Fruit fly (Drosophila melanogaster) ovary, adult (tissue): ENCODE data around the gene CG9101.

ENCODE experiments used
- CG17801 ChIP-seq: fragments of 200-800 bp; optimal IDR thresholded peaks from 2 replicates; lab custom pipeline; 2019; ENCODE audit warnings: missing biosample characterization, mild to moderate bottlenecking, missing genetic modification characterization, moderate library complexity; ENCODE audit not compliant: partially characterized antibody

Gene CG9101

DNA sequence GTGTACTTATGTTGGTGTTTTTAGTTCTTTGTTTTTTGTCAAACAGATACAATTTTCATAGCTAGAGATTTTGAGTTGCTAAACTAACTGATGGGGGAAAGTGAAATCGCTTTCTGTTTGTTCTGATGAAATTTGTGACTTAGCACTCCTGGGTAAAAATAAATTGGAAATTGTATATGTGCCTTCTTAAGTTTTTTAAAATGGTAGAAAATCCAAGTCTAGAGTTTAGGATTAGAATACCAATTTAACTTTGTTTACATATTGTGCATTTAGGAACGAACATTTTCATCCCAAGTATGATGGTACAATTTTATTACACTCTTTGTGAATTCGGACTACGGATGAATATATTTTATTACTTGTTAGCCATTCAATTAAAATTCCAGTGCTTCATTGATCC is at the start of gene CG9101:
Gene CG9101 (minus strand): TSS at position 101 of the 400 bp plus-strand sequence.
- no peak for TF ChIP-seq CG17801

DNA sequence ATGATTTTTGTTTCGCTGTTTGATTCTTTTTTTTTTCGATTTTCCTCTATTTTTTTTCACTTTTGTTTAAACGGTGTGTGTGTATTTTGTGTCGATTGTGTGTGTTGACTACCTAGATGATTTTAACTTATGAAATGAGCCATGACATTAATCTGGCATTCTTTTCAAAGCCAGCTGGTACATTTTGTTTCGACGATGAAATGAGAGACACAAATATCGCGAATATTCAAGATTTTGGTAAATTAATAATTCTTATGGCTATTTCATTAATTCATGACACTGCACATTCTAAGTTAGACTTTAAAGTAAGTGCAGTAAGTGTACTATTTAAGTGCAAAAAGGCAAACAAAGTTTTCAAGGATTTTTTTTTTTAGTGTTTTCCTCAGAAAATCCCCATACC is 42.6 kb upstream of the CG9101 start, which contains the start of gene CG9106:
Gene CG9106 (minus strand): TSS at position 101 of the 400 bp plus-strand sequence.
- no peak for TF ChIP-seq CG17801

DNA sequence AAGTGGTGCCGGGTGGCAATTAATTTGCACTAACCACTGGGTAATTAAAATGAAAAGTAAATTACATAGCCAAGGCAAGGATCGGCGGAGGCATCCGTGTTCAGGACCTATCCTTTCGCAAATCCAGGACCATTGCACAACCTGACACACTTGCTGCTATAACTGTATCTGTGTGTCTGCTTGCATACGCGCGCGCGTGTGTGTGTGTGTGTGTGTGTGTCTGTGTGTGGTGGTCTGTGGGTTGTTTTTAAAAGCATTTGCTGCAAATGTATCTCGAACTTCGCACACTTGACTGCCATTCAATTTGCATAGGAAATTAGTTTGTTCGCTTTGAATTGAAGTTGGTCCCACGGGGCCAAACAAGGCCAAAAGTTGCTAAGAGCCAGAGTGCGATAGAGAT is 29.6 kb upstream of the CG9101 start:
- TF ChIP-seq CG17801, result no peak

DNA sequence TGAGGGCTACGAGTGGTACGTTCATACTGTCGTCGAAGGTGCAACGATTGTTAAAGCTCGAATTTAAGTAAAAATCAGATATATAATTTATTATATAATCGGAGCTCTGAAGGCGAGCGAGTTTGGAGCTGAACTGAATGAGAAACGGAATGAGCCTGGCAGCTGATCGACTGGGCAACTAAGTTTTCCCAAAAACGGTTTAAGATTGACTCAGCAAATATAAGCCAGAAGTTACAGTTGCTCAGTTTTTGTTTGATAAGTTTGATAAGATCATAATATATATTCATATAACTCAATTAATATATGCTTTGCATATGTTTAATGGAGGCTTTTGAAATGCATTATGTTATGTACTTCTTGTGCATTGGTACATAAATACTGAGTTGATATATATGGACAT is 15.1 kb upstream of the CG9101 start, which contains the start of gene PPYR1:
Gene PPYR1 (minus strand): TSS at position 101 of the 400 bp plus-strand sequence.
- no peak for TF ChIP-seq CG17801

DNA sequence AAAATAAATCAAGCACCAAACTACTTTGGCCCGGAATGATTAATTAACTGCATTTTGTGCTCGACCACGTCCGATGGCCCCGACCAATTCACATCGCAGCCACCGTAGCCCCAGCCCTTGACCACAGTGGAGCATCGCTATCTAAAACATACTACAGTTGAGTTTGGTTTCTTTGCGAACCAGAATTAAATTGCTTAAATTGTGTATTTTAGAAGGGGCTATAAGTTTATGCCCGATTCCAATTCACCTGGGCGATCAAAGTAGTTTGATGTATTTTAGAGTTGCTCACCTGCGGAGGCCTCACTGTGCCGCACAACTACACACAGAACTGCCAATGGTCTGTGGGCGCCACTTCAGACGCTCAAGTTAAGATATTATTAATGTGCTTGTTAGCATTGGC is 5.6 kb upstream of the CG9101 start:
- TF ChIP-seq CG17801, result no peak

DNA sequence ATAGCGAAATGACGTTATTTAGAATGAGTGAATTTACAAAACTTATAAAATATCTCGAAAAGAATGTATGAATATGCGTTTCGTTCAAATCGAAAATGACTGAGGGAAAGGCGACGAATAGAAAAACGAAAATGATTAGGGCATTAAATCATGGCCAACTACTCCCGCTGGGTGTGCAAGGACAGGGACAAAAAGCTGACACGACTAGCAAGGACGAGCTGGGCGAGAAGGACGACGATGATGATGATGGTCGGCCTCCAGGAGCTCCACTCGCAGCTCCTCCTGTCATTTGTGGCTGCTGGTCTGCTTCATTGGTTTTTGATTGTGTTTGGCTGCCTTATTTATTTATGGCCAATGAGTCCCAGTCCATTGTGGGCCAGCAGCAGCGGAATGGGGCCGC is 6.2 kb downstream of the CG9101 start, which contains the start of gene CG43076:
Gene CG43076 (minus strand): TSS at position 101 of the 400 bp plus-strand sequence.
- no peak for TF ChIP-seq CG17801

DNA sequence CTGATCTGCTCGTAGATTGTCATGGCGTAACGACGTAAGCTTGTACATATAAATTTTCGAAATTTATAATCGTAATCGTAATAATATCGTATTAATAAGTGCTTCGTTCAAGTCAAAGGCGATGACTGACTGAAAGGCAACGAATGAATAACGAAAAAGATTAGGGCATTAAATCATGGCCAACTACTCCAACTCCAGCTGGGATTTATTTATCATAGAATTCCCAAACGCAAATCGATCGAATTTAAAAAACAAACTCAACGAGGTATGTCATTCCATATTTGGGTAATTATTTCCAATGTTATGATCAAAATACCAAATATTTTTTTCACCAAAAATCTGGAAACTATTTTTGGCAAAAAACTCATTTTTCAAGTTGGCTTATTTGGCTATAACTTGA is 8.6 kb downstream of the CG9101 start, which contains the start of gene CG43075:
Gene CG43075 (minus strand): TSS at position 101 of the 400 bp plus-strand sequence.
- no peak for TF ChIP-seq CG17801

DNA sequence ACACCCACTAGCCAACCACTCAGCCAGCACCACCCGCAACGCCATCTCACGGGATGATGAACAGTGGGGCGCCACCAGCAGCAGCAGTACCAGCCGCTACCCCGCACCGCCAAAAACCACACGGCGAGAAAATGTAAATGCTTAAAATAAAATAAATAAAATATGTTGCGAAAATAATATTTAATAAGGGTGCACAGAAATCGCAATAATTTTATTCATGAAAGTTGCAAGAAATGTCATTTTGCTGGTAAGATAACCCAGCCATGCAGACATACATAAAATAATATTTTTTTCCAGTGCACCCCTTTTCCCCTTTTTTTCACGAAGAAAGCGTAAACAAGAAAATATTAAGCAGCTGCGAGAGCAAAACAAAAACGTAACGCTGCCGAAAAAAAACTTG is 13.6 kb downstream of the CG9101 start:
- no peak for TF ChIP-seq CG17801

DNA sequence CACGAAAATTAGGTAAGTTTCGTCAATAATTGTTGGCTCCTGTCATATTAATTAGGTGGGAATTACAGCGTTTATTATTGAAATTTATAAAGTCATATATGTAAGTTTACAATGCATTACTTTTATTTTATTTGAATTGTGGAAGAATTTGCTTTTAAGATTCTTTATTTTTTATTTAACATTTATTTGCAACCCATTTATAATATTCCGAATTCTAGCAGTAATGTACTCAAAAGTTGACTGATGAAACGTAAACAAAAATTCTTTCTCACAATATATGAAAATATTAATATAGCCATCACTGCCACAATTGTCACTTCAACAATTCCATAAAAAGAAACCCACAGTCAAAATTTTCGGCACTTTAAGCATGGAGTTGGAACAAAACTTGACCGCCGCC is 19.6 kb downstream of the CG9101 start, which contains the start of gene CG5662:
Gene CG5662 (plus strand): TSS at position 301 of the 400 bp plus-strand sequence.
- TF ChIP-seq CG17801, result no peak

DNA sequence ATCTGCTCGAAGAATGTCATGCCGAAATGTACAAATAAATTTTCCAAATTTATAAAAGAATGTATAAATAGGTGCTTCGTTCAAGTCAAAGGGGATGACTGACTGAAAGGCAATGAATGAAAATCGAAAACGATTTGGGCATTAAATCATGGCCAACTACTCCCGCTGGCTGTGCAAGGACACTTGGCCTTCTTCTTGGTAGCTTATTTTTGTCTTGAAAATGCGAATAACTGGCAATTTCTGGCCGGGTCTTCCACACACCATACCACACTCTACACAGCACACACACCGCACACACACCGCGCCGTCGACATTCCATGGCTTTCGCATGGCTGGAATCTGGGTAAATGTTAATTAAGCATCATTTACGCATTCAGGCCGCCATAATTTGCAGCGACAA is 23.1 kb downstream of the CG9101 start, which contains the start of gene CG32588:
Gene CG32588 (minus strand): TSS at position 101 of the 400 bp plus-strand sequence.
- no peak for TF ChIP-seq CG17801

DNA sequence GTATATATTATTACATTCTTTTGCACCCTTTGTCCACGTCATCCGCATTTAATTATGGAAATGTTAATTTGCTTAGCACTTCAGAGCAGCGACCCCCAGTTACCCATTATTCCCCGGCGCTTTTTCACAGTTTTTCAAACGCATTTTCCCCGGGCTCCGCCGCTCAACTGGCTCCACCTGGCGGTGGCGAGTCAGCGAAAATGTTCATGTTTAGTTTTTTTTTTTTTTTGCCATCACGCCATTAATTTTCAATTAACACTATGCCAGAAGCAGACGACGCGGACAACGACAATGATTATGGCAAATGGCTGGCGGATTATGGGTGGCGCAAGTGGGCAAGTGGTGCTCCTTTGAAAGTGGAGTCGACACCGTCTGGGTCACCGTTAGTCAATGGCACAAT is 26.0 kb downstream of the CG9101 start:
- no peak for TF ChIP-seq CG17801

DNA sequence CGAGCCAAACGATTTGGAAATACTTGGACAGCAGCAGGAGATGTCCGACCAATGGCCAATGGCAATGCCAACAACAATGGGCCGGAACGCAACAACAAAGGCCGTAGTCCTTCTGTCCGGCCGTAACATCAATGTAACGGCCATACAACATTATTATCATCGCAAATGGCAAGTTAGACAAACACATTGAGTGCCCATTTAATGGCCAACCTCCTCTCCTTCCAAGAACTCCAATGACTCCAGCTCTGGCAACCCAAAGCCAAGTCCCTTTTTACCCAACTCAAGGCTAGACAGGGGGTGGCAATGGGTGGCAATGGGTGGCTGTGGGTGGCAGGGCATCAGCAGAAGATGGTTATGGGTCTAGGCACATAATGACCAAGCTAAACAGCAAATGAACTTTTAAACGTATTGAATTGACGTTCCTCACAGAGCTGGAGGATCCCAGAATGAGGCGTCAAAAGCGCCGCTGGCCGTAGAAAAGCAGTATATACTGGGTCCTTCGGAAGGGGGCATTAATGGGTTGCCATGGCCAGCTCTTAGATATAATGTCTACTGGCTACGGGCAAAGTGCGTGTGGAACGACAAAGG is 29.7 kb downstream of the CG9101 start:
- no peak for TF ChIP-seq CG17801
